Worm (Caenorhabditis elegans) whole organism, late embryonic: ENCODE data around the gene tpi-1.

Experiments
- elt-2 ChIP-seq: sonication (generic microtip); optimal IDR thresholded peaks from 2 replicates; lab custom pipeline; 2016; ENCODE audit warnings: missing genetic modification reagents, missing genetic modification characterization, missing compliant biosample characterization
- nfya-1 ChIP-seq: sonication (generic microtip); optimal IDR thresholded peaks from 2 replicates; lab custom pipeline; 2017; ENCODE audit warnings: missing genetic modification characterization, mild to moderate bottlenecking, missing compliant biosample characterization, antibody characterized with exemption, moderate library complexity
- pqm-1 ChIP-seq: sonication (generic microtip); optimal IDR thresholded peaks from 2 replicates; lab custom pipeline; 2016; ENCODE audit warnings: missing genetic modification characterization, missing compliant biosample characterization

DNA sequence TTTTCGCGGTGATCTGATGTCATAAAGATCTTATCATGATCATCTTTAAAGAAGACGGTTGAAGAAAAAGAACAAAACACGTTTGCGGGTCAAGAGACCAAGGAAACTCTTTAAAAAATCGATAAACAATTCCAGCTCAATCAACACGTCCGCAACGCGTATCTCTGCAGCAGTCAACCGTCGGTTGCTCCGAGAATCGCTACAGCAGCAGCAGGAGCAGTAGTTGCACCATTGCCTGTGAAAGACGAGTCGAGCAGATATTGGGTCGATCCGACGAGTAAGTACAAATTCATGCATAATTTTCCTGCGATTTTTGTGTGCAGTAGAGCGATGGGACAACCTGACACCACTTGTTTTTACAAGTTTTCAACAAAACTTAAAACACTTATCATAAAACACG is 15.6 kb upstream of the tpi-1 start:
- TF ChIP-seq elt-2 (tag; lab: Kevin White, UChicago) (no peak), pqm-1 (tag; lab: Kevin White, UChicago) (no peak), nfya-1 (tag; lab: Kevin White, UChicago) (no peak)
